Fruit fly (Drosophila melanogaster) Kc167 (cell line): ENCODE measurements around the gene Nrg.

Source experiments
- Myc ChIP-seq: fragments of >200 bp; optimal IDR thresholded peaks from 2 replicates; lab custom pipeline; 2017; ENCODE audit warnings: missing external identifiers
- h ChIP-seq: fragments of >200 bp; optimal IDR thresholded peaks from 3 replicates; lab custom pipeline; 2018; ENCODE audit warnings: missing external identifiers
- ttk ChIP-seq: sonication (Bioruptor generic); optimal IDR thresholded peaks from 2 replicates; lab custom pipeline; 2017; ENCODE audit warnings: missing external identifiers

DNA sequence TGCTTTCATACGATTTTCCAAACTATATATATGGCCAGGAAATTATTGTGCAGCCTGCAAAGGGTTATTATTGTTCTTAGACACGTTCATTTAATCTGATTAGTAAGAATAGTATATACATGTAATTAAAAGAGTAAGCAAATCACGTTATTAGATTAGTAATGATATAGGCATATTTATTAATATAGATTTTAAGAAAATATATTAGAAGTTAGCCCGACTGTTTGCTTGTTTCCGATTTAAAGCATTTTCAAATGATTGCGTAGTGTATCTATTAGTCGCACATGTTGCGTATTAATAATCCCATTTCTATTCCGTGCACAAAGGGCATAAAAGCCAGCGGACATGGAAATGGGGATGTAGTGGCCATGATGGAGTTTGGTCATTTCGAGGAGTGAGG is 61.9 kb downstream of the Nrg start:
- TF ChIP-seq h: no peak
- TF ChIP-seq ttk (lab: Kevin White, UChicago): no peak
- TF ChIP-seq Myc (lab: Kevin White, UChicago): no peak
